Worm (Caenorhabditis elegans): Measurements from ENCODE around the gene M163.9.

The M163.9 gene

DNA sequence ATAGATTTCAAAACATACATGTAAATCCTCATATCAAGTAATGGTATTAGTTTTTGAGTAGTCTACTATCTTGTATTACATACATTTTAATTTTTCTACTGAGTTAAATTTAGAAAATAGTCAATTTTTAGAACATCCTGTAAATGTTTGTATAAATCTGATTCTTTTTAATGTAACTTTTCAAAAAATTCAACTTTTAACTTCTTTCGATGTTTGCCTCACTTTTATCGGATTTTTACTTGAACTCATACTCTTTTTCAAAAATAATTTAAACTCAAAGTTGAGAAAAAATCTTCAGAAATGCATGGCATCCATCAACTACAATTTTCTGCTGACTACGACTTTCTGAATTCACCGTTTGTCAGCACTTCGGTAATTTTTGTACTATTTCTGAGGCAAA lies 4.9 kb upstream of the M163.9 start, which contains the start of gene M163.7:
Gene M163.7, plus strand, starts transcription at position 301 of the 400 bp plus-strand sequence.
- TF ChIP-seq unc-3 (GFP tag; conservative IDR thresholded peaks at IDR 0.05) (no peak), unc-3 (tag; optimal IDR thresholded peaks at IDR 0.05) (no peak), lim-6 (tag; optimal IDR thresholded peaks at IDR 0.05) (no peak), ceh-14 (tag; optimal IDR thresholded peaks at IDR 0.05) (no peak), unc-86 (tag; optimal IDR thresholded peaks at IDR 0.05) (no peak), ref-2 (tag; optimal IDR thresholded peaks at IDR 0.05) (no peak), rnt-1 (tag; optimal IDR thresholded peaks at IDR 0.05) (no peak), pros-1 (tag; optimal IDR thresholded peaks at IDR 0.05) (no peak), ceh-22 (tag; optimal IDR thresholded peaks at IDR 0.05) (no peak), che-1 (tag; optimal IDR thresholded peaks at IDR 0.05) (no peak), tbx-7 (tag; optimal IDR thresholded peaks at IDR 0.05) (no peak), gmeb-2 (tag; optimal IDR thresholded peaks at IDR 0.05) (no peak), dve-1 (tag; optimal IDR thresholded peaks at IDR 0.05) (no peak), pat-9 (tag; optimal IDR thresholded peaks at IDR 0.05) (no peak)

DNA sequence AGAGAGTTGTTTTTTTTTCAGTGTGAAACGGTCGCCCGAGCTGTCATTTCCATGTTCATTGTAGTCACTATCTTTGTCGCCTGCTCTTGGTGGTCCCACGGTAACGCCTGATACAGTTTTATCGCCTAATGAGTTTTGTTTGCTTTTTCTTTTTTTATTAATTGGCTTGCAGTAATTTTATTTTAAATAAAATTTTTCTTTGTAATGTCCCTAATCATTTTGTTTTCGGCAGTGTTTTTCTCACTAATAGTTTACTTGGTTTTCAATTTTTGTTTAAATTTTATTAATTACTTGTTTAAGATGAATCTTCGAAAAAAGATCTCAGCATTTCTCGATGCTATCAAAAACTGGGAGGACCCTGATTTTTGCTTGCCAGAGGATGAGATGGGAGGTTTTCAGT lies 3.8 kb upstream of the M163.9 start, which contains the start of gene M163.22:
Gene M163.22, plus strand, starts transcription at position 301 of the 400 bp plus-strand sequence.
- no peak for TF ChIP-seq lim-6 (tag; optimal IDR thresholded peaks at IDR 0.05)
- TF ChIP-seq nfya-1 (tag; optimal IDR thresholded peaks at IDR 0.05): no peak
- no peak for TF ChIP-seq unc-86 (tag; optimal IDR thresholded peaks at IDR 0.05)
- TF ChIP-seq ref-2 (tag; optimal IDR thresholded peaks at IDR 0.05): no peak
- no peak for TF ChIP-seq nhr-11 (tag; optimal IDR thresholded peaks at IDR 0.05)
- TF ChIP-seq F13H6.1 (tag; optimal IDR thresholded peaks at IDR 0.05): no peak
- no peak for TF ChIP-seq pax-1 (tag; optimal IDR thresholded peaks at IDR 0.05)
- TF ChIP-seq elt-2 (tag; optimal IDR thresholded peaks at IDR 0.05): no peak
- TF ChIP-seq Y22D7AL.16 (tag; optimal IDR thresholded peaks at IDR 0.05): no peak
- no peak for TF ChIP-seq eyg-1 (tag; optimal IDR thresholded peaks at IDR 0.05)
- TF ChIP-seq ceh-31 (tag; optimal IDR thresholded peaks at IDR 0.05): no peak
- no peak for TF ChIP-seq pros-1 (tag; optimal IDR thresholded peaks at IDR 0.05)
- no peak for TF ChIP-seq pat-9 (tag; optimal IDR thresholded peaks at IDR 0.05)

DNA sequence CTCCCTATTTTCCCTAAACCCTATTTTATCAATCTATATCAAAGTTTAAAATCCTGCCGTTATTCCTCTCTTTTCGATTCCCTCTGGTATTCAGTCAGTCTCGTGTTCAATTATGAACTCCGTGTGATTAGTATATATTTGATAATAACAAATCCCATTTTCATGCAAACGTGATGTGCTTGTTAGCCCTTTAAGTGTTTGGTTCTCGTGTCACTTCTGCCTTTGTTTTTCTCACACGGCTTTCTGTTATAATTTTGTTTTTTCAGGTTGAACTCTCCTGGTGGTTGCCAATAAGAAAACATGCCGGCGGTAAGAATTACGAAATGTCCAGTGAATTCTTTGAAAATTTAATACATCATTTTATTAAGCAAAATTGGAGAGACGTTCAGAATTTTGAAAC lies 2.9 kb upstream of the M163.9 start, which contains the start of gene M163.21:
Gene M163.21, plus strand, starts transcription at position 301 of the 400 bp plus-strand sequence.
- TF ChIP-seq odd-2 (tag; optimal IDR thresholded peaks at IDR 0.05): no peak
- TF ChIP-seq ceh-48 (tag; optimal IDR thresholded peaks at IDR 0.05): no peak
- TF ChIP-seq zip-5 (tag; optimal IDR thresholded peaks at IDR 0.05): no peak
- TF ChIP-seq dmd-4 (tag; optimal IDR thresholded peaks at IDR 0.05; ENCODE audit: borderline replicate concordance): no peak
- TF ChIP-seq ceh-24 (tag; optimal IDR thresholded peaks at IDR 0.05): no peak
- TF ChIP-seq pha-2 (tag; optimal IDR thresholded peaks at IDR 0.05): no peak
- TF ChIP-seq Y22D7AL.16 (tag; optimal IDR thresholded peaks at IDR 0.05): no peak
- TF ChIP-seq ama-1 (optimal IDR thresholded peaks at IDR 0.05): no peak
- TF ChIP-seq nhr-232 (tag; optimal IDR thresholded peaks at IDR 0.05): no peak
- no peak for TF ChIP-seq ceh-14 (tag; optimal IDR thresholded peaks at IDR 0.05)
- TF ChIP-seq pha-4 (tag; optimal IDR thresholded peaks at IDR 0.05): no peak
- TF ChIP-seq ceh-9 (tag; optimal IDR thresholded peaks at IDR 0.05): no peak
- no peak for TF ChIP-seq unc-42 (tag; optimal IDR thresholded peaks at IDR 0.05)
- TF ChIP-seq hlh-13 (GFP tag; optimal IDR thresholded peaks at IDR 0.05): no peak
- no peak for TF ChIP-seq mec-3 (tag; optimal IDR thresholded peaks at IDR 0.05; ENCODE audit: borderline replicate concordance)
- TF ChIP-seq ztf-16 (tag; optimal IDR thresholded peaks at IDR 0.05): no peak
- no peak for TF ChIP-seq ceh-45 (GFP tag; IDR thresholded peaks at IDR 0.05)

DNA sequence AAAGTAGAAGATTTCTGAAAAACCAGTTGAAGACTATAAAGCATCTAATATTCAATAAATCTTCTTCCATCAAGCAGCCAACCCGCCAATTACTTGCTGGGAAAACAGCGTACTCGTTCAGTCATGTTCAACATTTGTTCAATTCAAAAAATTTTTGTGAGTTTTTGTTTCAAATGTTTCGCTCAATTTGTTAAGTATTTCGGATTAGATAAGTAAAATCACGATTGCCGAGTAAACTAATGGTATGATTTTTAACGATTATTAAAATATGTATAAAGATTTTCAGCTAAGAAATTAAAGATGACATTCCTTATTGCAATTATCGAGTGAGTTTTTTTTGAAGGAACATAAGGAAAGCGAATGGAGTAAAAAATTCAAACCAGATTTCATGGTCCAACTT lies 1.3 kb downstream of the M163.9 start, which contains the start of gene M163.10:
Gene M163.10, plus strand, starts transcription at position 301 of the 400 bp plus-strand sequence.
- no peak for TF ChIP-seq unc-3 (GFP tag; conservative IDR thresholded peaks at IDR 0.05)
- no peak for TF ChIP-seq unc-3 (tag; optimal IDR thresholded peaks at IDR 0.05)
- no peak for TF ChIP-seq che-1 (tag; optimal IDR thresholded peaks at IDR 0.05)
- no peak for TF ChIP-seq ceh-24 (tag; optimal IDR thresholded peaks at IDR 0.05)
- no peak for TF ChIP-seq elt-4 (tag; optimal IDR thresholded peaks at IDR 0.05)
- no peak for TF ChIP-seq fkh-6 (tag; optimal IDR thresholded peaks at IDR 0.05)
- TF ChIP-seq ceh-30 (tag; optimal IDR thresholded peaks at IDR 0.05): no peak
- no peak for TF ChIP-seq hlh-15 (tag; optimal IDR thresholded peaks at IDR 0.05)
- no peak for TF ChIP-seq nhr-232 (tag; optimal IDR thresholded peaks at IDR 0.05)
- TF ChIP-seq ceh-18 (tag; optimal IDR thresholded peaks at IDR 0.05): no peak
- no peak for TF ChIP-seq ceh-6 (GFP tag; optimal IDR thresholded peaks at IDR 0.05)
- no peak for TF ChIP-seq pha-4 (tag; optimal IDR thresholded peaks at IDR 0.05)
- TF ChIP-seq hlh-13 (GFP tag; optimal IDR thresholded peaks at IDR 0.05): no peak
- TF ChIP-seq unc-55 (GFP tag; optimal IDR thresholded peaks at IDR 0.05): no peak
- no peak for TF ChIP-seq ceh-45 (GFP tag; IDR thresholded peaks at IDR 0.05)
- no peak for TF ChIP-seq pax-1 (tag; optimal IDR thresholded peaks at IDR 0.05)

Measured in whole organism, late embryonic.